Worm (Caenorhabditis elegans): ENCODE data around the gene kin-19.

- TF ChIP-seq pes-1 (GFP tag; IDR thresholded peaks at IDR 0.05) (no peak), F13C5.2 (tag; optimal IDR thresholded peaks at IDR 0.05) (no peak), flt-1 (GFP tag; IDR thresholded peaks at IDR 0.05) (no peak), sea-1 (GFP tag; conservative IDR thresholded peaks at IDR 0.05) (no peak), tbx-37 (GFP tag; conservative IDR thresholded peaks at IDR 0.05) (no peak), ceh-36 (tag; optimal IDR thresholded peaks at IDR 0.05) (no peak), ets-7 (tag; optimal IDR thresholded peaks at IDR 0.05) (no peak), ama-1 (optimal IDR thresholded peaks at IDR 0.05) (no peak), B0310.2 (tag; optimal IDR thresholded peaks at IDR 0.05) (no peak), hnd-1 (tag; optimal IDR thresholded peaks at IDR 0.05) (no peak), scrt-1 (GFP tag; IDR thresholded peaks at IDR 0.05) (no peak), ceh-13 (GFP tag; optimal IDR thresholded peaks at IDR 0.05) (no peak)
Measured at ce11 chrIII:4098107-4098620, 11.7 kb upstream of the kin-19 start, which contains the start of gene rei-1.

Data from whole organism, early embryonic.